Worm (Caenorhabditis elegans): ENCODE measurements around the gene Y69H2.7.

DNA sequence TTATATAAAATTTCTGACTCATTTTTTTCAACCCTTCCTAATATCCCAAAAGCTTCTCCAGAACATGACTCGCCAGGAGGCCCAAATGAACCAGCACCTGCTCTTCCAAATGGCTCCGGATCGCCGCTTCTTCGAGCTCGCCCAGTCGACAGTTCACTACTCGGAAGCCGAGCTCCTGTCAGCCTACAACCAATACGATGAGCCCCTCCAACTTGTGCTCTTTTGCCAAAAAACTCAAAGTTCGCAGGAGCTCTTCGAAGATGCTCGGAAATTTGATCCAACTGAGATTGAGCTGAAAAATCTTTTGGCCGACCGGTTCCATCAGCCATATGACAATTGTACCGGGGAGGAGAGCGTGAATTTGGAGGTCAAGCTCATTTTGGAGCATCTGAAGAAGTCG, 5.7 kb downstream of the Y69H2.7 start:
- TF ChIP-seq ceh-31 (tag; optimal IDR thresholded peaks at IDR 0.05) (no peak), ceh-48 (tag; optimal IDR thresholded peaks at IDR 0.05) (no peak), dve-1 (tag; optimal IDR thresholded peaks at IDR 0.05) (no peak), Y22D7AL.16 (tag; optimal IDR thresholded peaks at IDR 0.05) (no peak), hlh-15 (tag; optimal IDR thresholded peaks at IDR 0.05) (no peak), K09A11.1 (tag; optimal IDR thresholded peaks at IDR 0.05; ENCODE audit: insufficient read depth) (no peak)
